Fruit fly (Drosophila melanogaster) whole organism, wandering third instar larva: ENCODE data around the gene CG16890.
A peak's percentile ranks its signal among the peaks of the same experiment; 100 is the strongest.

Experiments used
- Abd-B ChIP-seq: fragments of >200 bp; optimal IDR thresholded peaks from 2 replicates; lab custom pipeline; 2017; ENCODE audit warnings: missing biosample characterization, missing genetic modification characterization
- CG32264 ChIP-seq: fragments of 200-800 bp; sonication (Bioruptor generic); optimal IDR thresholded peaks from 2 replicates; lab custom pipeline; 2016; ENCODE audit warnings: missing biosample characterization, missing genetic modification characterization
- CG9705 ChIP-seq: fragments of 200-800 bp; sonication (Bioruptor generic); optimal IDR thresholded peaks from 2 replicates; lab custom pipeline; 2018; ENCODE audit warnings: missing biosample characterization, mild to moderate bottlenecking, missing genetic modification characterization
- CrebA ChIP-seq: fragments of 200-800 bp; sonication (Bioruptor generic); optimal IDR thresholded peaks from 2 replicates; lab custom pipeline; 2016; ENCODE audit warnings: missing biosample characterization, mild to moderate bottlenecking, missing genetic modification characterization, borderline replicate concordance
- Dfd ChIP-seq: fragments of >200 bp; optimal IDR thresholded peaks from 2 replicates; lab custom pipeline; 2017; ENCODE audit warnings: missing biosample characterization, missing genetic modification characterization
- Dif ChIP-seq: fragments of 200-275, 200-300 bp; sonication (Bioruptor generic); optimal IDR thresholded peaks from 2 replicates; lab custom pipeline; 2018; ENCODE audit warnings: missing biosample characterization, missing genetic modification characterization; ENCODE audit not compliant: partially characterized antibody
- GATAd ChIP-seq: sonication (Bioruptor generic); optimal IDR thresholded peaks from 2 replicates; lab custom pipeline; 2016; ENCODE audit warnings: missing biosample characterization, missing genetic modification characterization
- HLH106 ChIP-seq: fragments of 200-800 bp; optimal IDR thresholded peaks from 3 replicates; lab custom pipeline; 2019; ENCODE audit warnings: missing biosample characterization, mild to moderate bottlenecking, missing genetic modification characterization, moderate library complexity
- Hnf4 ChIP-seq: fragments of 200-800 bp; sonication (Bioruptor generic); optimal IDR thresholded peaks from 2 replicates; lab custom pipeline; 2016; ENCODE audit warnings: missing biosample characterization, mild to moderate bottlenecking, missing genetic modification characterization
- Hr78 ChIP-seq: fragments of >200 bp; optimal IDR thresholded peaks from 2 replicates; lab custom pipeline; 2017; ENCODE audit warnings: missing biosample characterization, missing genetic modification characterization
- Hr83 ChIP-seq: fragments of 200-300 bp; sonication (Bioruptor generic); optimal IDR thresholded peaks from 2 replicates; lab custom pipeline; 2016; ENCODE audit warnings: missing biosample characterization, mild to moderate bottlenecking, missing genetic modification characterization, moderate library complexity; ENCODE audit not compliant: poor library complexity, severe bottlenecking
- Jra ChIP-seq: sonication (Bioruptor generic); optimal IDR thresholded peaks from 2 replicates; lab custom pipeline; 2016; ENCODE audit warnings: missing biosample characterization, missing genetic modification characterization
- Mio ChIP-seq: sonication (Bioruptor generic); optimal IDR thresholded peaks from 2 replicates; lab custom pipeline; 2016; ENCODE audit warnings: missing biosample characterization, missing genetic modification characterization
- Myc ChIP-seq: fragments of >200 bp; optimal IDR thresholded peaks from 2 replicates; lab custom pipeline; 2017
- N ChIP-seq: fragments of >200 bp; optimal IDR thresholded peaks from 2 replicates; lab custom pipeline; 2018; ENCODE audit warnings: missing biosample characterization, missing external identifiers, missing genetic modification characterization
- OdsH ChIP-seq: fragments of 200-800 bp; sonication (Bioruptor generic); optimal IDR thresholded peaks from 2 replicates; lab custom pipeline; 2016; ENCODE audit warnings: missing biosample characterization, mild to moderate bottlenecking, missing genetic modification characterization
- Rel ChIP-seq, 2 experiments: fragments of 200-800 bp; sonication (Bioruptor generic) in 1 of 2; optimal IDR thresholded peaks; 2 replicates in 1 of 2; 3 replicates in 1 of 2; lab custom pipeline; 2016 to 2019; ENCODE audit warnings: mild to moderate bottlenecking in 2 of 2, missing biosample characterization in 2 of 2, missing genetic modification characterization in 2 of 2, moderate library complexity in 1 of 2
- Sp1 ChIP-seq: fragments of 200-800 bp; sonication (Bioruptor generic); optimal IDR thresholded peaks from 3 replicates; lab custom pipeline; 2019; ENCODE audit warnings: missing biosample characterization, mild to moderate bottlenecking, missing genetic modification characterization, moderate library complexity
- Vsx2 ChIP-seq: fragments of 200-300, 225-300 bp; sonication (Bioruptor generic); optimal IDR thresholded peaks from 2 replicates; lab custom pipeline; 2018; ENCODE audit warnings: missing biosample characterization, missing genetic modification characterization; ENCODE audit not compliant: partially characterized antibody
- br ChIP-seq: fragments of 200-800 bp; sonication (Bioruptor generic); optimal IDR thresholded peaks from 2 replicates; lab custom pipeline; 2016; ENCODE audit warnings: missing biosample characterization, missing genetic modification characterization
- brk ChIP-seq: fragments of 200-800 bp; sonication (Bioruptor generic); optimal IDR thresholded peaks from 2 replicates; lab custom pipeline; 2016; ENCODE audit warnings: missing biosample characterization, mild to moderate bottlenecking, missing genetic modification characterization
- dl ChIP-seq, 2 experiments: fragments of 175-275, 200-275 bp in 1 of 2; fragments of 200-275 bp in 1 of 2; sonication (Bioruptor generic); optimal IDR thresholded peaks; lab custom pipeline; 2018; ENCODE audit warnings: mild to moderate bottlenecking in 2 of 2, missing biosample characterization in 2 of 2, missing genetic modification characterization in 2 of 2, moderate library complexity in 2 of 2; ENCODE audit not compliant: partially characterized antibody in 2 of 2, insufficient read depth in 1 of 2
- dmrt93B ChIP-seq: fragments of 200-800 bp; sonication (Bioruptor generic); optimal IDR thresholded peaks from 2 replicates; lab custom pipeline; 2018; ENCODE audit warnings: missing biosample characterization, mild to moderate bottlenecking, missing genetic modification characterization
- dsf ChIP-seq: sonication (Bioruptor generic); optimal IDR thresholded peaks from 2 replicates; lab custom pipeline; 2016; ENCODE audit warnings: missing biosample characterization, missing genetic modification characterization, borderline replicate concordance
- ey ChIP-seq: fragments of 200-800 bp; sonication (Bioruptor generic); optimal IDR thresholded peaks from 2 replicates; lab custom pipeline; 2016; ENCODE audit warnings: missing biosample characterization, missing genetic modification characterization
- foxo ChIP-seq, 2 experiments: fragments of 200-800 bp; sonication (Bioruptor generic); optimal IDR thresholded peaks; 2 replicates in 1 of 2; 3 replicates in 1 of 2; lab custom pipeline; 2016 to 2017; ENCODE audit warnings: missing biosample characterization in 2 of 2, missing genetic modification characterization in 2 of 2
- fru ChIP-seq: fragments of 200-800 bp; sonication (Bioruptor generic); optimal IDR thresholded peaks from 3 replicates; lab custom pipeline; 2016; ENCODE audit warnings: missing biosample characterization, mild to moderate bottlenecking, missing genetic modification characterization
- h ChIP-seq: fragments of 200-800 bp; sonication (Bioruptor generic); optimal IDR thresholded peaks from 3 replicates; lab custom pipeline; 2016; ENCODE audit warnings: missing biosample characterization, mild to moderate bottlenecking, missing genetic modification characterization
- jim ChIP-seq: fragments of 175-275, 200-325 bp; sonication (Bioruptor generic); optimal IDR thresholded peaks from 2 replicates; lab custom pipeline; 2016; ENCODE audit warnings: missing biosample characterization, mild to moderate bottlenecking, missing genetic modification characterization
- lola ChIP-seq: fragments of >200 bp; optimal IDR thresholded peaks from 2 replicates; lab custom pipeline; 2017; ENCODE audit warnings: missing biosample characterization, missing genetic modification characterization
- pan ChIP-seq: fragments of >200 bp; optimal IDR thresholded peaks from 2 replicates; lab custom pipeline; 2017
- psq ChIP-seq: fragments of 200-800 bp; sonication (Bioruptor generic); optimal IDR thresholded peaks from 3 replicates; lab custom pipeline; 2017; ENCODE audit warnings: missing biosample characterization, mild to moderate bottlenecking, missing genetic modification characterization, moderate library complexity
- rgr ChIP-seq: fragments of 200-800 bp; sonication (Bioruptor generic); optimal IDR thresholded peaks from 3 replicates; lab custom pipeline; 2016; ENCODE audit warnings: missing biosample characterization, mild to moderate bottlenecking, missing genetic modification characterization
- sage ChIP-seq: fragments of 200-800 bp; sonication (Bioruptor generic); optimal IDR thresholded peaks from 2 replicates; lab custom pipeline; 2016; ENCODE audit warnings: missing biosample characterization, mild to moderate bottlenecking, missing genetic modification characterization
- sv ChIP-seq: fragments of 200-800 bp; sonication (Bioruptor generic); optimal IDR thresholded peaks from 3 replicates; lab custom pipeline; 2016; ENCODE audit warnings: missing biosample characterization, missing genetic modification characterization
- tai ChIP-seq: sonication (Bioruptor generic); optimal IDR thresholded peaks from 2 replicates; lab custom pipeline; 2016; ENCODE audit warnings: missing biosample characterization, missing genetic modification characterization
- usp ChIP-seq: fragments of >200 bp; optimal IDR thresholded peaks from 2 replicates; lab custom pipeline; 2017; ENCODE audit warnings: missing biosample characterization, missing genetic modification characterization
- woc ChIP-seq: sonication (Bioruptor generic); optimal IDR thresholded peaks from 2 replicates; lab custom pipeline; 2016; ENCODE audit warnings: missing biosample characterization, mild to moderate bottlenecking, missing genetic modification characterization

The CG16890 gene

DNA sequence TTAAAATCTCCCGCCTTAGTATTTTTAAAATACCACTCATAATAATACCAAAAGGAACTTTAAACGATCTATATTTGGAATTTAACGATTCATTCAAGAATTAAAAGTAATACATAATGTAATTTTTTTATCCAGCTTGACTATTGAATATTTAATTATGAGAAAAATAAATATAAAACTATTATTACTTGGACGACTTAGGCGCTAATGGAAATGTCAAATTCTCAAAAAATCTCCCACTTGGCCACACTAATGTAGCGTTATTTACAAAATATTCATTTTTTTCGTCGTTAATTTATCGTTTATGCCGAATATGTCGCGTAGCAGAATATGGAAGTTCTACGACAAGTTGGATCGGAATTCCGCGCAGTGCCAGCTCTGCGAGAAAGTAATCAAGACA lies 6.6 kb upstream of the CG16890 start, which contains the start of gene CG16863:
CG16863 (plus strand) TSS at position 245 of the 400 bp plus-strand sequence.
- TF ChIP-seq Rel (GFP tag; optimal IDR thresholded peaks at IDR 0.05; lab: Kevin White, UChicago) (no peak), Rel (tag; optimal IDR thresholded peaks at IDR 0.05; lab: Kevin White, UChicago) (peak; percentile 54), GATAd (GFP tag; lab: Kevin White, UChicago) (no peak)

DNA sequence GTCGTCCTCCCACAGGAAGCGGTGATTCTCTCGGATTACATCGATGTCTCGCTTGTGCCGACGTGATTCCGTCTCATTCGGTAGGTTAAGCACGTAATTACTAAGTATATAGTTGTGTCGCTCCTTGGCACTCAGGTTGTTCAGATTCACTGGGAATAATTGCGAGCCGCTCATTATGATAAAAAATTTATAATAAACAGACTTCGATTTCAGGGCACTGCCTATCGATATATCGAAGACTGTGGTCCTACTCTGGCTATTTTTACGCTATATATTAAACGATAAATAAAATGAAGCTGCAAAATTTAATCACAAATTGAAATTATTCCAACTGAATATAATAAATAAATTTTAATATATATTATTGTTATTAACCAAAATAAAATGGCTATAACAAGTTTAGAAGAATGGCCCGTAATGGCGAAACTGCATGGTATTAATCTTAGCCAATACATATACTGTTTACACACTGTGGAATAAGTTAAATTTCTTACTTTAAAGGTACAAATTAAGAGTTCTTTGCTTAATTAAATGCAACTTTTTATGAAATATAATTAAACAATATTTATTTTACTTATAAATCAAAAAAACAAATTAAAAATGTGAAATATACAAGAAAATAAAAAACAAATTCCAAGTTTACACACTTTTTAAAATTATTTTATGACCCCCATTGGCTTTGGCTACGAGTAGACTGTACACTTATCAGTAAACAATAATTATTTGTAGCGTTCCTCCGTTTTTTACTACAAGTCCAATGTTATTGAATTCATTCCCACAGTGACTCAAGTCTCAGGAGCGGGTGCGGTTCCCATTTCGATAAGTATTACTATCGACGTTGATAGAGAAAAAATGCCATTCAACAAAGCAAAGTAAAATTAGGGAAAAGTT lies 629 bp downstream of the CG16890 start, which contains the start of gene Eato:
Eato (plus strand) TSS at position 821 of the 891 bp plus-strand sequence.
- TF ChIP-seq CG32264 (GFP tag; lab: Kevin White, UChicago) (no peak), Rel (GFP tag; optimal IDR thresholded peaks at IDR 0.05; lab: Kevin White, UChicago) (no peak), Rel (tag; optimal IDR thresholded peaks at IDR 0.05; lab: Kevin White, UChicago) (peak; percentile 15), dsf (GFP tag; lab: Kevin White, UChicago) (no peak), br (GFP tag; lab: Kevin White, UChicago) (peak; percentile 9), h (GFP tag; lab: Kevin White, UChicago) (no peak), dmrt93B (GFP tag; lab: Kevin White, UChicago) (no peak), N (no peak), GATAd (GFP tag; lab: Kevin White, UChicago) (no peak), usp (GFP tag; lab: Kevin White, UChicago) (no peak), fru (GFP tag; lab: Kevin White, UChicago) (no peak), rgr (GFP tag; lab: Kevin White, UChicago) (peak; percentile 45), pan (lab: Kevin White, UChicago) (no peak), Hr78 (GFP tag; lab: Kevin White, UChicago) (no peak), CG9705 (GFP tag; lab: Kevin White, UChicago) (no peak), Hr83 (GFP tag; lab: Kevin White, UChicago) (peak; percentile 3), tai (GFP tag; lab: Kevin White, UChicago) (no peak), lola (GFP tag; lab: Kevin White, UChicago) (no peak), foxo (GFP tag; optimal IDR thresholded peaks at IDR 0.05; lab: Kevin White, UChicago) (peak in 1 of 2 experiments; percentile 53), sv (GFP tag; lab: Kevin White, UChicago) (no peak), Jra (GFP tag; lab: Kevin White, UChicago) (no peak), Dfd (GFP tag; lab: Kevin White, UChicago) (no peak), Vsx2 (GFP tag; lab: Kevin White, UChicago) (no peak), sage (GFP tag; lab: Kevin White, UChicago) (no peak), jim (peak; percentile 41), Hnf4 (GFP tag; lab: Kevin White, UChicago) (peak; percentile 20), OdsH (peak; percentile 17), dl (GFP tag; optimal IDR thresholded peaks at IDR 0.05; lab: Kevin White, UChicago; ENCODE audit: insufficient read depth in 1 of 2, partially characterized antibody in 2 of 2) (no peak), CrebA (GFP tag; lab: Kevin White, UChicago) (no peak), psq (GFP tag; lab: Kevin White, UChicago) (peak; percentile 25), brk (GFP tag; lab: Kevin White, UChicago) (no peak), Myc (lab: Kevin White, UChicago) (peak; percentile 19), Sp1 (no peak), ey (GFP tag; lab: Kevin White, UChicago) (peak; percentile 22), HLH106 (tag; lab: Kevin White, UChicago) (peak; percentile 16), Abd-B (GFP tag; lab: Kevin White, UChicago) (no peak), Mio (GFP tag; lab: Kevin White, UChicago) (no peak), woc (GFP tag; lab: Kevin White, UChicago) (no peak), Dif (GFP tag; lab: Kevin White, UChicago) (no peak)
